Fruit fly (Drosophila melanogaster): ENCODE data around the gene LManII.

DNA sequence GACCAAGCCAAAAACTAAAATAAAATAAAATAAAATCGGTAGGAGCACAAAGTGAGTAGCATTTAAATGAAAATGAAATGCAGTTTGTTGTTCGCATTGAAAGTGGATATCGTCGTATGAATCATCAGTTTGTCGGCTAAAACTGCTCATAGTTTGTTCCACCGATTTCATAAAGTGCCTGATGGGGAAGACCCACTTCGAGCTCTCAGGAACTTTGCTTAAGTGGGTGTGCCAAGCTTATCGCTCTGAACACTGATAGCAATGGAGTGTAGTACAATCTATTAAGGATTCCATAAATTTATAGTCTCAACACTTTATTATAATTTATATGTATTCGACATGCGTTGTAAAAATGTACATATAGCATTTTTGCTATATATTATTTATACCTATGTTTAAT lies 45.4 kb downstream of the LManII start:
- TF ChIP-seq CG16779 (GFP tag; IDR thresholded peaks at IDR 0.05) = no peak
- TF ChIP-seq croc (GFP tag; conservative IDR thresholded peaks at IDR 0.05) = no peak
- no peak for TF ChIP-seq CG7839 (tag; optimal IDR thresholded peaks at IDR 0.05)
- no peak for TF ChIP-seq CG34422 (GFP tag; IDR thresholded peaks at IDR 0.05)
- TF ChIP-seq Taf1 (GFP tag; IDR thresholded peaks at IDR 0.05) = no peak

All from whole organism, embryonic.